Worm (Caenorhabditis elegans): ENCODE measurements around the gene rif-1.2.

DNA sequence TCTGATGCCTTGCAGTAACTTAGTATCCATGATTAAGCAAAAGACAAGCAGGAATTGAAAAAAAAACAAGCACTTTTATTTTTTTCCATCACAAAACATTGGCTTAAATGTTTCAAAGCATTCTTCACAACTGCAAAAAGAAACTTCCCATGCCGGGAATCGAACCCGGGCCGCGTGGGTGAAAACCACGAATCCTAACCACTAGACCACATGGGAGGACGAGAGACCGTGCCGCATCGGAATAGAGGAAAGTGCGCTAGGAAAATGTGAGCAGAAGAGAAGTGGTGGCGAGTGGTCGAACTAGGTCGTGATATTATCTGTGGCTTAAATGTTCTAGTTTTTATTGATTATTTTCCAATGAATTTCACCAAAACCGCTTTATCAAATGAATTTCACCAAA lies 3.7 kb downstream of the rif-1.2 start:
- no peak for TF ChIP-seq him-1 (tag; optimal IDR thresholded peaks at IDR 0.05)
- no peak for TF ChIP-seq dao-5 (tag; optimal IDR thresholded peaks at IDR 0.05)
- no peak for TF ChIP-seq W03F9.2 (tag; optimal IDR thresholded peaks at IDR 0.05)

All from whole organism, L4/young adult.